Worm (Caenorhabditis elegans): ENCODE data around the gene M79.2.
A peak's percentile ranks its signal among the peaks of the same experiment; 100 is the strongest.

The M79.2 gene

DNA sequence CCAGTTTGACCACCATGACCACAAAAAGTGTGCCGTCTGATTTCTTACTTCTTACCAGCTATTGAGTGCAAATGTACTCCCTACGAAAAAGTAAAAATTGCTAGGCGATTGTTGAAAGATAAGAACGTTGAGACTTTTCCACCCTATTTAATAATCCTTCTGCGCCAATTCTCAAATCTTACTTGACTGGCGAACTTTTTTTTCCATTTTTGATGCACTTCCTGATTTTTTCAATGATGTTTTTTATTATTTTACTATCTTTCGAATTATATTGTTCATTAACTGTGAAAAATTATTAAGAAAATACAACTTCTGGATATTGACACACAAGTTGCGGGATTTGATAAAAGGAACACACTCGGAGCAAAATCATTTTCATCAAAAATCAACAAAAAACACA, 7.0 kb upstream of the M79.2 start, which contains the start of gene daf-12:
Gene daf-12, plus strand, starts transcription at position 301 of the 400 bp plus-strand sequence.
- TF ChIP-seq elt-2 (tag; optimal IDR thresholded peaks at IDR 0.05) (no peak), egl-27 (tag; optimal IDR thresholded peaks at IDR 0.05) (no peak), nhr-77 (tag; optimal IDR thresholded peaks at IDR 0.05) (no peak), R02D3.7 (tag; optimal IDR thresholded peaks at IDR 0.05) (no peak), daf-12 (tag; optimal IDR thresholded peaks at IDR 0.05) (no peak), ceh-9 (tag; optimal IDR thresholded peaks at IDR 0.05) (no peak), tbx-2 (tag; optimal IDR thresholded peaks at IDR 0.05) (no peak), elt-1 (tag; optimal IDR thresholded peaks at IDR 0.05) (no peak), unc-62 (GFP tag; optimal IDR thresholded peaks at IDR 0.05) (no peak), mml-1 (tag; optimal IDR thresholded peaks at IDR 0.05) (no peak), snpc-4 (tag; optimal IDR thresholded peaks at IDR 0.05) (no peak), lin-15B (tag; optimal IDR thresholded peaks at IDR 0.05) (no peak), lsy-12 (tag; optimal IDR thresholded peaks at IDR 0.05) (no peak)

ce11 chrX:10631873-10632272, 3.3 kb upstream of the M79.2 start:
- peak; percentile 16 for TF ChIP-seq pqm-1 (tag; optimal IDR thresholded peaks at IDR 0.05)
- TF ChIP-seq elt-2 (tag; optimal IDR thresholded peaks at IDR 0.05) = peak; percentile 81
- TF ChIP-seq ztf-4 (tag; optimal IDR thresholded peaks at IDR 0.05) = no peak

DNA sequence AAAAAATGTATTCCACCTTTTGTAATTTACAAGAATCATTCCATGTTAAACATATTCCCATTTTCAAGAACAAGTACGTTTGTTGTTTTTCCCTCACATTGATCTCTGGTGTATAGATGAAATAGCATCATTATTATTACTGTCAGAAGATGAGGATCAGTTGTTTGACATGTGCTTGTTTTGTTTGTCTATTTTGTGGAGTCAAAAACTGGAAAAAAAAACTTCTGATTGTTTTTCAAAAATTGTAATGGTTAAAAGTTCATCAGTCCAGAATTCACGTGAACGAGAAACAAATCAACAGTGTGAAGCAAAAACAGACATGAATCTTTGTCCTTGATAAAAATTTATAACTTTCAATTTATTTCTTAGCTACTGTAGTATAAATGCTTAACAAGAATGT, 2.3 kb upstream of the M79.2 start:
- TF ChIP-seq ztf-11 (tag; optimal IDR thresholded peaks at IDR 0.05) (no peak), elt-2 (tag; optimal IDR thresholded peaks at IDR 0.05) (no peak), skn-1 (tag; optimal IDR thresholded peaks at IDR 0.05) (no peak), ztf-4 (tag; optimal IDR thresholded peaks at IDR 0.05) (no peak), egl-27 (tag; optimal IDR thresholded peaks at IDR 0.05) (no peak), lin-39 (tag; optimal IDR thresholded peaks at IDR 0.05) (no peak), lsy-12 (tag; optimal IDR thresholded peaks at IDR 0.05) (no peak), ZK546.5 (tag; optimal IDR thresholded peaks at IDR 0.05) (no peak), nhr-25 (tag; optimal IDR thresholded peaks at IDR 0.05) (no peak), snpc-4 (tag; optimal IDR thresholded peaks at IDR 0.05) (no peak), elt-3 (tag; optimal IDR thresholded peaks at IDR 0.05) (no peak), aly-2 (tag; optimal IDR thresholded peaks at IDR 0.05) (no peak), ceh-82 (tag; optimal IDR thresholded peaks at IDR 0.05) (no peak), nfya-1 (tag; optimal IDR thresholded peaks at IDR 0.05; ENCODE audit: insufficient read depth) (no peak), mdl-1 (tag; optimal IDR thresholded peaks at IDR 0.05) (no peak), ama-1 (optimal IDR thresholded peaks at IDR 0.05) (no peak), ceh-28 (tag; optimal IDR thresholded peaks at IDR 0.05) (no peak), nhr-11 (tag; optimal IDR thresholded peaks at IDR 0.05) (no peak), zag-1 (tag; optimal IDR thresholded peaks at IDR 0.05) (no peak)

DNA sequence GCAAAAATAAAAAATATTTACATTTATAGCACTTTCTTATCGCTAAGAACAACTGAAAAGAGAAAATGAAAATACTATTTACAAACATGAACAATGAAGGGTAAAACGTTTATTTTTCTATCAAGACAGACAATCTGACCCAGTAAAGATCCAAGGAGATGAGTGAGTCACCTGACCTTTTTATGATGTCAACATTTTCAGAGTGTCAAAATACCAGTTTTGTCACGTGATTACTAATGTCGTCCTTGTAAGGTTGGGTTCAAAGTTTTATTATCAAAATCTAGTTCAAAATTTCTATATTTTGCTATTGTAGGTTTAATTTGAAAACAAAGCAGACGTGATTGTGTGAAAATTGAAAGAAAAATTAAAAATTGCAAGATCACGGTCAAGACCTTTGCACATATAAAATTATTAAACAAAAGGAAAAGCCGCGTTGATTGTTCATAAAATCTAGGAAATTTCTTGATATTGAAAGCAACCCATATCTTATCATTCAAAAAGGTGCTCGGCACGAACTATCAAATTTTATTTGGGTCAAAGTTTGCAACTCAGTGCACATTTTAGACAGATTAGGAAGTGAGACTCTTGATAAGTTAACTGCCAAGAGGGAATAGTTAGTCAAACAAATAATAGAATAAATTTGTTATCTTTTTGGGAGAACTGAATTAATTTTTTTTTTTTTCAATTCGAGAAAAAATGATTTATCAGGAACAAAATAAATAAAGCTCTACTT, 1.6 kb upstream of the M79.2 start:
- TF ChIP-seq nhr-76 (tag; optimal IDR thresholded peaks at IDR 0.05) (no peak), ceh-16 (tag; optimal IDR thresholded peaks at IDR 0.05) (no peak), aly-2 (tag; optimal IDR thresholded peaks at IDR 0.05) (no peak), elt-2 (tag; optimal IDR thresholded peaks at IDR 0.05) (peak; percentile 94), elt-1 (tag; optimal IDR thresholded peaks at IDR 0.05) (peak; percentile 32), fos-1 (tag; optimal IDR thresholded peaks at IDR 0.05) (no peak), unc-62 (GFP tag; optimal IDR thresholded peaks at IDR 0.05) (no peak), nhr-67 (tag; optimal IDR thresholded peaks at IDR 0.05) (no peak), pha-4 (tag; optimal IDR thresholded peaks at IDR 0.05) (peak; percentile 55), nhr-237 (tag; optimal IDR thresholded peaks at IDR 0.05) (no peak), lin-39 (tag; optimal IDR thresholded peaks at IDR 0.05) (no peak), elt-3 (tag; optimal IDR thresholded peaks at IDR 0.05) (no peak), nhr-23 (tag; optimal IDR thresholded peaks at IDR 0.05) (peak; percentile 91), mml-1 (tag; optimal IDR thresholded peaks at IDR 0.05) (no peak), R02D3.7 (tag; optimal IDR thresholded peaks at IDR 0.05) (no peak), ceh-82 (tag; optimal IDR thresholded peaks at IDR 0.05) (no peak), nhr-25 (tag; optimal IDR thresholded peaks at IDR 0.05) (peak; percentile 80), pqm-1 (tag; optimal IDR thresholded peaks at IDR 0.05) (peak; percentile 32), ZK546.5 (tag; optimal IDR thresholded peaks at IDR 0.05) (no peak), lin-15B (tag; optimal IDR thresholded peaks at IDR 0.05) (no peak)

All from whole organism, L3 larva.